Worm (Caenorhabditis elegans) whole organism, L2 larva: Measurements from ENCODE around the gene elt-3.

Experiments used
- aly-2 ChIP-seq: fragments of 150-350 bp; optimal IDR thresholded peaks from 2 replicates; lab custom pipeline; 2014; ENCODE audit warnings: missing biosample characterization, missing genetic modification characterization
- ama-1 ChIP-seq: fragments of 150-350 bp; optimal IDR thresholded peaks from 2 replicates; lab custom pipeline; 2018; ENCODE audit warnings: inconsistent platforms
- ceh-16 ChIP-seq: fragments of 150-350 bp; optimal IDR thresholded peaks from 2 replicates; lab custom pipeline; 2014; ENCODE audit warnings: missing biosample characterization, missing genetic modification characterization
- egl-27 ChIP-seq: sonication (generic microtip); optimal IDR thresholded peaks from 3 replicates; lab custom pipeline; 2017; ENCODE audit warnings: missing biosample characterization, missing genetic modification reagents, missing genetic modification characterization
- elt-3 ChIP-seq: sonication (generic microtip); optimal IDR thresholded peaks from 2 replicates; lab custom pipeline; 2017; ENCODE audit warnings: missing biosample characterization, missing genetic modification characterization
- fos-1 ChIP-seq: fragments of 150-350 bp; optimal IDR thresholded peaks from 2 replicates; lab custom pipeline; 2014; ENCODE audit warnings: missing biosample characterization, missing genetic modification characterization
- nhr-11 ChIP-seq: fragments of 150-350 bp; optimal IDR thresholded peaks from 2 replicates; lab custom pipeline; 2014; ENCODE audit warnings: missing biosample characterization, missing genetic modification characterization
- nhr-237 ChIP-seq: fragments of 150-350 bp; optimal IDR thresholded peaks from 2 replicates; lab custom pipeline; 2014; ENCODE audit warnings: missing biosample characterization, missing genetic modification characterization
- nhr-6 ChIP-seq: fragments of 150-350 bp; optimal IDR thresholded peaks from 2 replicates; lab custom pipeline; 2014; ENCODE audit warnings: missing biosample characterization, missing genetic modification characterization
- unc-62 ChIP-seq: fragments of 150-350 bp; optimal IDR thresholded peaks from 2 replicates; lab custom pipeline; 2014; ENCODE audit warnings: missing biosample characterization, missing genetic modification reagents, missing genetic modification characterization
- zag-1 ChIP-seq: fragments of 150-350 bp; optimal IDR thresholded peaks from 2 replicates; lab custom pipeline; 2014; ENCODE audit warnings: missing biosample characterization, missing genetic modification characterization
- ztf-4 ChIP-seq: fragments of 150-350 bp; optimal IDR thresholded peaks from 2 replicates; lab custom pipeline; 2014; ENCODE audit warnings: missing biosample characterization, missing genetic modification characterization

- TF ChIP-seq egl-27 (tag; lab: Kevin White, UChicago) (peak; percentile 58), ceh-16 (tag; lab: Kevin White, UChicago) (peak; percentile 97), nhr-237 (no peak), ama-1 (no peak), nhr-11 (tag; lab: Kevin White, UChicago) (no peak), fos-1 (tag; lab: Kevin White, UChicago) (peak; percentile 52), unc-62 (peak; percentile 69), elt-3 (tag; lab: Kevin White, UChicago) (no peak), zag-1 (tag; lab: Kevin White, UChicago) (no peak), ztf-4 (tag; lab: Kevin White, UChicago) (no peak), aly-2 (tag; lab: Kevin White, UChicago) (no peak), nhr-6 (peak; percentile 55)
Observed at ce11 chrX:13974448-13975071, 39.9 kb downstream of the elt-3 start.
